Comparison of ENCODE assay signal across 4 worm cellular contexts in genomic region chrIII:9867780-9868503, ce11.
TF ChIP-seq lines count a peak whose summit lies in the region.

Gene dhhc-4, minus strand, starts transcription at chrIII:9867792.

TF ChIP-seq in whole organism, L2 larva, 48 proteins besides CTCF, POLR2A, EP300 and RAD21 (continues in another document):
- TF ChIP-seq lin-11 (tag; optimal IDR thresholded peaks at IDR 0.05; lab: Kevin White, UChicago) (no peak), gmeb-1 (tag; optimal IDR thresholded peaks at IDR 0.05; lab: Kevin White, UChicago) (peak; percentile 94), mab-5 (tag; optimal IDR thresholded peaks at IDR 0.05; lab: Kevin White, UChicago) (peak; percentile 66), unc-39 (tag; optimal IDR thresholded peaks at IDR 0.05; lab: Kevin White, UChicago) (no peak), elt-3 (tag; optimal IDR thresholded peaks at IDR 0.05; lab: Kevin White, UChicago) (no peak), snpc-4 (tag; optimal IDR thresholded peaks at IDR 0.05; lab: Kevin White, UChicago) (peak; percentile 25), lin-13 (GFP tag; optimal IDR thresholded peaks at IDR 0.05; lab: Kevin White, UChicago) (peak; percentile 56), ceh-82 (tag; optimal IDR thresholded peaks at IDR 0.05; lab: Kevin White, UChicago) (no peak), ceh-16 (tag; optimal IDR thresholded peaks at IDR 0.05; lab: Kevin White, UChicago) (no peak), Y55F3AM.14 (GFP tag; optimal IDR thresholded peaks at IDR 0.05; lab: Kevin White, UChicago) (no peak), nhr-6 (tag; optimal IDR thresholded peaks at IDR 0.05; lab: Kevin White, UChicago) (no peak), mbf-1 (tag; optimal IDR thresholded peaks at IDR 0.05; lab: Kevin White, UChicago) (no peak), crh-2 (tag; optimal IDR thresholded peaks at IDR 0.05; lab: Kevin White, UChicago) (peak; percentile 5), C34F6.9 (tag; optimal IDR thresholded peaks at IDR 0.05; lab: Kevin White, UChicago) (peak; percentile 46), egl-27 (tag; optimal IDR thresholded peaks at IDR 0.05; lab: Kevin White, UChicago) (no peak), unc-55 (GFP tag; optimal IDR thresholded peaks at IDR 0.05; lab: Kevin White, UChicago) (peak; percentile 80), peb-1 (tag; optimal IDR thresholded peaks at IDR 0.05; lab: Kevin White, UChicago) (no peak), lsy-2 (tag; optimal IDR thresholded peaks at IDR 0.05; lab: Kevin White, UChicago) (peak; percentile 52 to 81), sem-4 (tag; optimal IDR thresholded peaks at IDR 0.05; lab: Kevin White, UChicago) (no peak), ztf-4 (tag; optimal IDR thresholded peaks at IDR 0.05; lab: Kevin White, UChicago) (peak; percentile 22), R02D3.7 (tag; optimal IDR thresholded peaks at IDR 0.05; lab: Kevin White, UChicago) (no peak), zag-1 (tag; optimal IDR thresholded peaks at IDR 0.05; lab: Kevin White, UChicago) (no peak), nhr-25 (tag; optimal IDR thresholded peaks at IDR 0.05; lab: Kevin White, UChicago) (no peak), nhr-12 (tag; optimal IDR thresholded peaks at IDR 0.05; lab: Kevin White, UChicago) (no peak)

TF ChIP-seq in whole organism, L4 larva, 104 proteins besides CTCF, POLR2A, EP300 and RAD21 (continues in another document):
- peak; percentile 51 for TF ChIP-seq rbr-2 (tag; optimal IDR thresholded peaks at IDR 0.05; lab: Kevin White, UChicago)
- TF ChIP-seq ceh-32 (tag; optimal IDR thresholded peaks at IDR 0.05; lab: Kevin White, UChicago; ENCODE audit: poor library complexity), result peak; percentile 19
- no peak for TF ChIP-seq nhr-42 (GFP tag; IDR thresholded peaks at IDR 0.05; lab: Robert Waterston, UW)
- peak; percentile 13 for TF ChIP-seq aha-1 (tag; lab: Kevin White, UChicago)
- TF ChIP-seq nhr-102 (tag; optimal IDR thresholded peaks at IDR 0.05; lab: Kevin White, UChicago), result peak; percentile 57
- peak; percentile 39 for TF ChIP-seq duxl-1 (tag; optimal IDR thresholded peaks at IDR 0.05; lab: Kevin White, UChicago; ENCODE audit: poor library complexity)
- TF ChIP-seq Y48G9A.11 (GFP tag; IDR thresholded peaks at IDR 0.05; lab: Robert Waterston, UW), result peak; percentile 54; the same call in 1 of the 2 replicates
- TF ChIP-seq T20F7.1 (GFP tag; optimal IDR thresholded peaks at IDR 0.05; lab: Kevin White, UChicago), result peak; percentile 11
- peak; percentile 89 for TF ChIP-seq unc-130 (GFP tag; optimal IDR thresholded peaks at IDR 0.05; lab: Kevin White, UChicago)
- TF ChIP-seq hmg-1.1 (GFP tag; IDR thresholded peaks at IDR 0.05; lab: Robert Waterston, UW), result no peak
- TF ChIP-seq nhr-6 (tag; optimal IDR thresholded peaks at IDR 0.05; lab: Kevin White, UChicago), result peak; percentile 71
- peak in 1 of 2 experiments; percentile 91 for TF ChIP-seq hif-1 (tag; optimal IDR thresholded peaks at IDR 0.05; lab: Kevin White, UChicago)
- TF ChIP-seq mes-2 (tag; optimal IDR thresholded peaks at IDR 0.05; lab: Kevin White, UChicago; ENCODE audit: poor library complexity, severe bottlenecking), result peak; percentile 99
- TF ChIP-seq zfp-3 (GFP tag; conservative IDR thresholded peaks at IDR 0.05; lab: Robert Waterston, UW), result 0 out of 2 replicates have a peak, but pooled peaks have one; percentile 22
- peak in 1 of 2 experiments; percentile 59 for TF ChIP-seq unc-62 (GFP tag; optimal IDR thresholded peaks at IDR 0.05 in 1 of 2; lab: Kevin White, UChicago)
- TF ChIP-seq unc-62 (tag; optimal IDR thresholded peaks at IDR 0.05; lab: Kevin White, UChicago), result no peak
- no peak for TF ChIP-seq aly-2 (tag; optimal IDR thresholded peaks at IDR 0.05; lab: Kevin White, UChicago)
- 0 out of 2 replicates have a peak, but pooled peaks have one; percentile 58 for TF ChIP-seq tag-97 (GFP tag; IDR thresholded peaks at IDR 0.05; lab: Robert Waterston, UW)
- TF ChIP-seq mep-1 (tag; optimal IDR thresholded peaks at IDR 0.05; lab: Kevin White, UChicago), result peak; percentile 48
- peak; percentile 5 for TF ChIP-seq F10B5.3 (tag; optimal IDR thresholded peaks at IDR 0.05; lab: Kevin White, UChicago)
- peak; percentile 19 for TF ChIP-seq F37D6.2 (tag; optimal IDR thresholded peaks at IDR 0.05; lab: Kevin White, UChicago)
- no peak for TF ChIP-seq spr-3 (GFP tag; optimal IDR thresholded peaks at IDR 0.05; lab: Kevin White, UChicago)

TF ChIP-seq in whole organism, late embryonic, 69 proteins besides CTCF, POLR2A, EP300 and RAD21 (continues in another document):
- TF ChIP-seq rnt-1 (tag; optimal IDR thresholded peaks at IDR 0.05; lab: Kevin White, UChicago) (peak; percentile 10), nfya-1 (tag; optimal IDR thresholded peaks at IDR 0.05; lab: Kevin White, UChicago) (peak; percentile 0), pag-3 (tag; optimal IDR thresholded peaks at IDR 0.05; lab: Kevin White, UChicago; ENCODE audit: borderline replicate concordance) (no peak), K09A11.1 (tag; optimal IDR thresholded peaks at IDR 0.05; lab: Kevin White, UChicago; ENCODE audit: insufficient read depth) (no peak), lim-6 (tag; optimal IDR thresholded peaks at IDR 0.05; lab: Kevin White, UChicago) (no peak), ceh-19 (GFP tag; optimal IDR thresholded peaks at IDR 0.05; lab: Kevin White, UChicago) (no peak), ceh-14 (tag; optimal IDR thresholded peaks at IDR 0.05; lab: Kevin White, UChicago) (peak; percentile 74), ceh-34 (tag; optimal IDR thresholded peaks at IDR 0.05; lab: Kevin White, UChicago) (peak; percentile 19), elt-2 (tag; optimal IDR thresholded peaks at IDR 0.05; lab: Kevin White, UChicago) (peak; percentile 79), mec-3 (tag; optimal IDR thresholded peaks at IDR 0.05; lab: Kevin White, UChicago; ENCODE audit: borderline replicate concordance) (no peak), unc-3 (GFP tag; conservative IDR thresholded peaks at IDR 0.05; lab: Robert Waterston, UW) (no peak), unc-3 (tag; optimal IDR thresholded peaks at IDR 0.05; lab: Kevin White, UChicago) (no peak), elt-4 (tag; optimal IDR thresholded peaks at IDR 0.05; lab: Kevin White, UChicago) (no peak), ceh-2 (tag; optimal IDR thresholded peaks at IDR 0.05; lab: Kevin White, UChicago) (peak; percentile 91), che-1 (tag; optimal IDR thresholded peaks at IDR 0.05; lab: Kevin White, UChicago) (no peak), ceh-9 (tag; optimal IDR thresholded peaks at IDR 0.05; lab: Kevin White, UChicago) (no peak), tbx-2 (tag; optimal IDR thresholded peaks at IDR 0.05; lab: Kevin White, UChicago) (peak; percentile 81), ceh-18 (tag; optimal IDR thresholded peaks at IDR 0.05; lab: Kevin White, UChicago) (no peak), hlh-8 (tag; optimal IDR thresholded peaks at IDR 0.05; lab: Kevin White, UChicago) (peak; percentile 81), syd-9 (tag; optimal IDR thresholded peaks at IDR 0.05; lab: Kevin White, UChicago) (no peak), ttx-3 (tag; optimal IDR thresholded peaks at IDR 0.05; lab: Kevin White, UChicago) (peak; percentile 46), eyg-1 (tag; optimal IDR thresholded peaks at IDR 0.05; lab: Kevin White, UChicago) (no peak), ceh-48 (tag; optimal IDR thresholded peaks at IDR 0.05; lab: Kevin White, UChicago) (no peak), fax-1 (tag; optimal IDR thresholded peaks at IDR 0.05; lab: Kevin White, UChicago) (peak; percentile 23), ahr-1 (tag; optimal IDR thresholded peaks at IDR 0.05; lab: Kevin White, UChicago) (peak; percentile 6), sox-4 (tag; optimal IDR thresholded peaks at IDR 0.05; lab: Kevin White, UChicago) (no peak)

TF ChIP-seq in whole organism, mixed stage, embryonic, 35 proteins besides CTCF, POLR2A, EP300 and RAD21:
- TF ChIP-seq nhr-76 (tag; optimal IDR thresholded peaks at IDR 0.05; lab: Kevin White, UChicago), result no peak
- TF ChIP-seq ces-1 (GFP tag; optimal IDR thresholded peaks at IDR 0.05; lab: Kevin White, UChicago), result no peak
- peak; percentile 9 for TF ChIP-seq ceh-83 (GFP tag; optimal IDR thresholded peaks at IDR 0.05; lab: Kevin White, UChicago)
- peak; percentile 26 for TF ChIP-seq mab-5 (tag; optimal IDR thresholded peaks at IDR 0.05; lab: Kevin White, UChicago)
- no peak for TF ChIP-seq unc-39 (tag; optimal IDR thresholded peaks at IDR 0.05; lab: Kevin White, UChicago)
- TF ChIP-seq hlh-1 (tag; optimal IDR thresholded peaks at IDR 0.05; lab: Kevin White, UChicago), result no peak
- TF ChIP-seq lin-13 (tag; optimal IDR thresholded peaks at IDR 0.05; lab: Kevin White, UChicago), result peak; percentile 6
- TF ChIP-seq lsy-2 (tag; optimal IDR thresholded peaks at IDR 0.05; lab: Kevin White, UChicago), result peak; percentile 48
- no peak for TF ChIP-seq ceh-43 (GFP tag; optimal IDR thresholded peaks at IDR 0.05; lab: Kevin White, UChicago)
- TF ChIP-seq unc-62 (GFP tag; optimal IDR thresholded peaks at IDR 0.05; lab: Kevin White, UChicago), result no peak
- TF ChIP-seq sptf-1 (tag; optimal IDR thresholded peaks at IDR 0.05; lab: Kevin White, UChicago), result peak; percentile 25
- TF ChIP-seq mep-1 (tag; optimal IDR thresholded peaks at IDR 0.05; lab: Kevin White, UChicago), result peak; percentile 52
- TF ChIP-seq ceh-39 (tag; optimal IDR thresholded peaks at IDR 0.05; lab: Kevin White, UChicago), result no peak
- TF ChIP-seq sem-2 (GFP tag; optimal IDR thresholded peaks at IDR 0.05; lab: Kevin White, UChicago), result no peak
